Worm (Caenorhabditis elegans) whole organism, young adult: ENCODE measurements around the gene jtr-1.

Experiments used
- B0035.1 ChIP-seq: sonication (generic microtip); optimal IDR thresholded peaks from 2 replicates; lab custom pipeline; 2016; ENCODE audit warnings: missing genetic modification characterization, mild to moderate bottlenecking, missing compliant biosample characterization, missing genotype, missing genetic modification reagents
- D2030.7 ChIP-seq: fragments of 200-800 bp; sonication (Bioruptor generic); IDR thresholded peaks from 2 replicates; pipeline ENCODE4 v1.3.6; 2022; ENCODE audit warnings: missing genetic modification reagents, missing genetic modification characterization, missing compliant biosample characterization
- F33H1.4 ChIP-seq: fragments of 200-800 bp; sonication (Bioruptor generic); IDR thresholded peaks from 2 replicates; pipeline ENCODE4 v1.3.6; 2022; ENCODE audit warnings: missing genetic modification reagents, missing genetic modification characterization, missing compliant biosample characterization
- Y53G8AR.9 ChIP-seq: fragments of 200-800 bp; sonication (Bioruptor generic); conservative IDR thresholded peaks from 2 replicates; pipeline ENCODE4 v1.3.6; 2022; ENCODE audit warnings: missing genetic modification reagents, missing genetic modification characterization, missing compliant biosample characterization
- akir-1 ChIP-seq: fragments of 200-800 bp; sonication (Bioruptor generic); optimal IDR thresholded peaks from 2 replicates; lab custom pipeline; 2018; ENCODE audit warnings: mild to moderate bottlenecking, missing genetic modification characterization, moderate library complexity, missing compliant biosample characterization
- attf-3 ChIP-seq: fragments of 200-800 bp; sonication (Bioruptor generic); conservative IDR thresholded peaks from 2 replicates; pipeline ENCODE4 v1.3.6; 2022; ENCODE audit warnings: missing genetic modification reagents, missing genetic modification characterization, missing compliant biosample characterization
- bed-2 ChIP-seq: fragments of 200-800 bp; sonication (Bioruptor generic); IDR thresholded peaks from 2 replicates; pipeline ENCODE4 v1.3.6; 2022; ENCODE audit warnings: missing genetic modification reagents, missing genetic modification characterization, missing compliant biosample characterization
- cebp-1 ChIP-seq, 2 experiments: fragments of 200-800 bp in 1 of 2; sonication (Bioruptor generic) in 1 of 2; sonication (generic microtip) in 1 of 2; IDR thresholded peaks in 1 of 2; optimal IDR thresholded peaks in 1 of 2; 2 replicates each; pipeline versions ENCODE4 v1.3.6 to Lab custom; 2017 to 2022; ENCODE audit warnings: missing compliant biosample characterization in 2 of 2, missing genetic modification characterization in 2 of 2, mild to moderate bottlenecking in 1 of 2, missing genetic modification reagents in 1 of 2, moderate library complexity in 1 of 2
- ceh-27 ChIP-seq: fragments of 200-800 bp; sonication (Bioruptor generic); optimal IDR thresholded peaks from 2 replicates; lab custom pipeline; 2018; ENCODE audit warnings: mild to moderate bottlenecking, missing genetic modification characterization, moderate library complexity, missing compliant biosample characterization
- ceh-40 ChIP-seq: fragments of 200-800 bp; sonication (Bioruptor generic); IDR thresholded peaks from 2 replicates; pipeline ENCODE4 v1.3.6; 2022; ENCODE audit warnings: missing genetic modification characterization, missing compliant biosample characterization
- ceh-79 ChIP-seq: sonication (generic microtip); optimal IDR thresholded peaks from 2 replicates; lab custom pipeline; 2017; ENCODE audit warnings: mild to moderate bottlenecking, missing genetic modification characterization, missing compliant biosample characterization
- ceh-91 ChIP-seq: fragments of 200-800 bp; sonication (Bioruptor generic); IDR thresholded peaks from 2 replicates; pipeline ENCODE4 v1.3.6; 2022; ENCODE audit warnings: missing genetic modification reagents, missing genetic modification characterization, missing compliant biosample characterization
- chd-7 ChIP-seq: sonication (generic microtip); optimal IDR thresholded peaks from 2 replicates; lab custom pipeline; 2016; ENCODE audit warnings: mild to moderate bottlenecking, missing genetic modification characterization, moderate library complexity, missing compliant biosample characterization
- dox-1 ChIP-seq: fragments of 200-800 bp; sonication (Bioruptor generic); IDR thresholded peaks from 2 replicates; pipeline ENCODE4 v1.3.6; 2022; ENCODE audit warnings: missing genetic modification reagents, missing genetic modification characterization, missing compliant biosample characterization
- dpff-1 ChIP-seq: sonication (generic microtip); optimal IDR thresholded peaks from 2 replicates; lab custom pipeline; 2017; ENCODE audit warnings: mild to moderate bottlenecking, missing genetic modification characterization, missing compliant biosample characterization
- egrh-3 ChIP-seq: fragments of 200-800 bp; sonication (Bioruptor generic); IDR thresholded peaks from 2 replicates; pipeline ENCODE4 v1.3.6; 2022; ENCODE audit warnings: missing genetic modification reagents, missing genetic modification characterization, missing compliant biosample characterization
- ets-4 ChIP-seq: fragments of 200-800 bp; sonication (Bioruptor generic); optimal IDR thresholded peaks from 2 replicates; lab custom pipeline; 2018; ENCODE audit warnings: mild to moderate bottlenecking, missing genetic modification characterization, missing compliant biosample characterization
- hmg-1.2 ChIP-seq: fragments of 200-800 bp; sonication (Bioruptor generic); IDR thresholded peaks from 2 replicates; pipeline ENCODE4 v1.3.6; 2022; ENCODE audit warnings: missing genetic modification reagents, missing genetic modification characterization, missing compliant biosample characterization
- lin-26 ChIP-seq: fragments of 200-800 bp; sonication (Bioruptor generic); IDR thresholded peaks from 2 replicates; pipeline ENCODE4 v1.3.6; 2022; ENCODE audit warnings: missing genetic modification reagents, missing genetic modification characterization, missing compliant biosample characterization
- lin-54 ChIP-seq: fragments of 200-800 bp; sonication (Bioruptor generic); optimal IDR thresholded peaks from 2 replicates; lab custom pipeline; 2018; ENCODE audit warnings: mild to moderate bottlenecking, missing genetic modification characterization, missing compliant biosample characterization
- lsl-1 ChIP-seq: fragments of 200-800 bp; sonication (Bioruptor generic); optimal IDR thresholded peaks from 2 replicates; lab custom pipeline; 2018; ENCODE audit warnings: mild to moderate bottlenecking, missing genetic modification characterization, moderate library complexity, missing compliant biosample characterization
- madf-6 ChIP-seq: fragments of 200-800 bp; sonication (Bioruptor generic); IDR thresholded peaks from 2 replicates; pipeline ENCODE4 v1.3.6; 2022; ENCODE audit warnings: missing genetic modification reagents, missing genetic modification characterization, missing compliant biosample characterization
- madf-8 ChIP-seq: fragments of 200-800 bp; sonication (Bioruptor generic); conservative IDR thresholded peaks from 2 replicates; pipeline ENCODE4 v1.3.6; 2022; ENCODE audit warnings: missing genetic modification reagents, missing genetic modification characterization, missing compliant biosample characterization
- mcd-1 ChIP-seq: fragments of 200-800 bp; sonication (Bioruptor generic); IDR thresholded peaks from 2 replicates; pipeline ENCODE4 v1.3.6; 2022; ENCODE audit warnings: missing genetic modification reagents, missing genetic modification characterization, missing compliant biosample characterization
- mel-28 ChIP-seq: sonication (generic microtip); optimal IDR thresholded peaks from 2 replicates; lab custom pipeline; 2016; ENCODE audit warnings: borderline replicate concordance, mild to moderate bottlenecking, missing genetic modification characterization, missing compliant biosample characterization
- repo-1 ChIP-seq: sonication (generic microtip); optimal IDR thresholded peaks from 2 replicates; lab custom pipeline; 2017; ENCODE audit warnings: mild to moderate bottlenecking, missing genetic modification characterization, missing compliant biosample characterization
- snpc-4 ChIP-seq, 5 experiments: fragments of 150-350 bp in 1 of 5; sonication (generic microtip) in 4 of 5; optimal IDR thresholded peaks; 2 replicates each; lab custom pipeline; 2014 to 2018; ENCODE audit warnings: missing genetic modification characterization in 5 of 5, missing biosample characterization in 3 of 5, antibody characterized with exemption in 2 of 5, mild to moderate bottlenecking in 2 of 5, missing compliant biosample characterization in 2 of 5, missing genotype in 2 of 5, moderate library complexity in 2 of 5, missing genetic modification reagents in 1 of 5
- unc-130 ChIP-seq: sonication (generic microtip); optimal IDR thresholded peaks from 2 replicates; lab custom pipeline; 2016; ENCODE audit warnings: missing genetic modification reagents, missing genetic modification characterization, missing compliant biosample characterization
- xnd-1 ChIP-seq: sonication (generic microtip); optimal IDR thresholded peaks from 2 replicates; lab custom pipeline; 2016; ENCODE audit warnings: missing genotype, missing genetic modification reagents, missing genetic modification characterization, missing compliant biosample characterization
- zfh-2 ChIP-seq: fragments of 200-800 bp; sonication (Bioruptor generic); conservative IDR thresholded peaks from 2 replicates; pipeline ENCODE4 v1.3.6; 2022; ENCODE audit warnings: missing genetic modification reagents, missing genetic modification characterization, missing compliant biosample characterization
- ztf-26 ChIP-seq: sonication (generic microtip); optimal IDR thresholded peaks from 2 replicates; lab custom pipeline; 2017; ENCODE audit warnings: missing genetic modification characterization, missing compliant biosample characterization
- ztf-6 ChIP-seq: fragments of 200-800 bp; sonication (Bioruptor generic); IDR thresholded peaks from 2 replicates; pipeline ENCODE4 v1.3.6; 2022; ENCODE audit warnings: missing genetic modification reagents, missing genetic modification characterization, missing compliant biosample characterization

jtr-1 gene

DNA sequence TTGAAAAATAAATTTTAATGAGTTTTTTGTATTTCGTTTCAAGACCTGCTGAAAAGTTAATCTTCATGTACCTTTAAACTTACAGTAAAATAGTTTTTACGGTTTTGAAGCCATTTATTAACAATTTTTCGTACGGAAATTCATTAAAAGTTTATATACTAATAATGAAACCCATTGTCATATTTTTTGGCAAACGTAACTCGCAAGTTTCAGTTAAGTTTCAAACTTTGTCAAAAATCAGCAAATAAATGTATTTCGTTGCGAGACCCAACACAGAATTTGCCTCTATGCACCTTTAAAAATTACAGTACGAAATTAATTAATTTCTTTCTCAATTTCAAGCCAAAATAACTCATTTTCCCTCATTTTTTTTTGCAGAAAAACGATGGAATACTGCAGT, at the start of gene jtr-1:
Gene jtr-1 (plus strand): TSS at position 327 of the 400 bp plus-strand sequence.
- peak; percentile 95 for TF ChIP-seq lsl-1
- no peak for TF ChIP-seq ets-4 (GFP tag; lab: Kevin White, UChicago)
- no peak for TF ChIP-seq akir-1 (GFP tag; lab: Kevin White, UChicago)
- no peak for TF ChIP-seq unc-130 (GFP tag; lab: Kevin White, UChicago)
- peak; percentile 89 for TF ChIP-seq xnd-1 (tag; lab: Kevin White, UChicago)
- TF ChIP-seq madf-6 (GFP tag; lab: Robert Waterston, UW): peak; percentile 81
- TF ChIP-seq madf-8 (GFP tag; lab: Robert Waterston, UW): peak; percentile 72
- TF ChIP-seq hmg-1.2 (GFP tag; lab: Robert Waterston, UW): peak; percentile 26; the same call in 1 of the 2 replicates
- TF ChIP-seq F33H1.4: peak; percentile 93
- peak; percentile 47; the same call in 1 of the 2 replicates for TF ChIP-seq D2030.7
- TF ChIP-seq lin-54 (GFP tag; lab: Kevin White, UChicago): peak; percentile 48
- no peak for TF ChIP-seq repo-1 (tag; lab: Kevin White, UChicago)
- TF ChIP-seq ceh-91 (GFP tag; lab: Robert Waterston, UW): peak; percentile 53

DNA sequence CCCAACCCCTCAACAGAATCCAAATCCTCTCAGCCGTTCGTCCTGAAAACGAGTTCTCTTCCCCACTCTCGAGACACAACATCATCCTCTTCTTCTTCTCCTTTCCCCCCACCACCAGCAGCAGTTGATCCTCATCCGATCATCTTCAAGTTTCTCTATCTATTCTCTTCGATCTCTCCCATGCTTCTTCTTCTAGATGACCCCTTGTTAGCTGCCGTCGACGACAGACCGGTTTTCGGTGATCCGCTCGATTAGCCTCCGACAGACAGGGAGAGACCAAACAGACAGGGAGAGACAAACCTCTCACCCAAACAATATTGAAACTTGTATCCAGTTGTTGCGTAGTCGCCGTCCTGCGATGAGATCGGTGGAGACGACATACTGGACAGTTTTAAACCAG, 49.4 kb upstream of the jtr-1 start:
- no peak for TF ChIP-seq dpff-1
- TF ChIP-seq akir-1 (GFP tag; lab: Kevin White, UChicago): no peak
- no peak for TF ChIP-seq cebp-1 (GFP tag; IDR thresholded peaks at IDR 0.05; lab: Robert Waterston, UW)
- no peak for TF ChIP-seq cebp-1 (tag; optimal IDR thresholded peaks at IDR 0.05; lab: Kevin White, UChicago)
- no peak for TF ChIP-seq snpc-4 (GFP tag; optimal IDR thresholded peaks at IDR 0.05; lab: Kevin White, UChicago)
- TF ChIP-seq snpc-4 (tag; optimal IDR thresholded peaks at IDR 0.05; lab: Kevin White, UChicago): no peak
- no peak for TF ChIP-seq lin-26
- no peak for TF ChIP-seq mel-28 (tag; lab: Kevin White, UChicago)
- no peak for TF ChIP-seq B0035.1 (tag; lab: Kevin White, UChicago)
- TF ChIP-seq ceh-40: no peak
- no peak for TF ChIP-seq bed-2 (GFP tag; lab: Robert Waterston, UW)
- TF ChIP-seq Y53G8AR.9 (GFP tag; lab: Robert Waterston, UW): no peak

- peak; percentile 75 for TF ChIP-seq zfh-2 (GFP tag; lab: Robert Waterston, UW)
- no peak for TF ChIP-seq ceh-79 (tag; lab: Kevin White, UChicago)
Observed at ce11 chrIV:1375289-1375688, 45.4 kb upstream of the jtr-1 start.

ce11 chrIV:1377699-1378098, 43.0 kb upstream of the jtr-1 start:
- TF ChIP-seq mcd-1: peak; percentile 46; the same call in 1 of the 2 replicates
- peak; percentile 40; the same call in 1 of the 2 replicates for TF ChIP-seq dox-1
- no peak for TF ChIP-seq ztf-6 (GFP tag; lab: Robert Waterston, UW)
- no peak for TF ChIP-seq attf-3
- TF ChIP-seq lsl-1: no peak
- peak; percentile 4 for TF ChIP-seq ceh-27
- peak; percentile 96 for TF ChIP-seq zfh-2 (GFP tag; lab: Robert Waterston, UW)
- TF ChIP-seq chd-7 (tag; lab: Kevin White, UChicago): no peak
- peak; percentile 97 for TF ChIP-seq egrh-3
- peak; percentile 3 for TF ChIP-seq ztf-26 (tag; lab: Kevin White, UChicago)
